Fruit fly (Drosophila melanogaster) whole organism, prepupa: Measurements from ENCODE around the gene CG43139.

Experiments used
- CG10669 ChIP-seq: fragments of 200-800 bp; sonication (Bioruptor generic); optimal IDR thresholded peaks from 3 replicates; lab custom pipeline; 2018; ENCODE audit warnings: missing biosample characterization, mild to moderate bottlenecking, missing genetic modification characterization, moderate library complexity
- CG11294 ChIP-seq: fragments of 200-800 bp; sonication (Bioruptor generic); IDR thresholded peaks from 2 replicates; pipeline ENCODE4 v1.3.6; 2022; ENCODE audit warnings: missing biosample characterization, missing genetic modification characterization
- CG6163 ChIP-seq: fragments of 200-800 bp; sonication (Bioruptor generic); IDR thresholded peaks from 3 replicates; pipeline ENCODE4 v1.3.6; 2022; ENCODE audit warnings: missing biosample characterization, missing genetic modification characterization
- CG9139 ChIP-seq: fragments of 200-800 bp; sonication (Bioruptor generic); optimal IDR thresholded peaks from 3 replicates; lab custom pipeline; 2017; ENCODE audit warnings: missing biosample characterization, mild to moderate bottlenecking, missing genetic modification characterization
- Met ChIP-seq: fragments of 200-800 bp; sonication (Bioruptor generic); optimal IDR thresholded peaks from 3 replicates; lab custom pipeline; 2016; ENCODE audit warnings: missing biosample characterization, missing genetic modification characterization
- OdsH ChIP-seq: fragments of 200-800 bp; sonication (Bioruptor generic); optimal IDR thresholded peaks from 3 replicates; lab custom pipeline; 2016; ENCODE audit warnings: missing biosample characterization, missing genetic modification characterization
- fd59A ChIP-seq: fragments of 200-800 bp; sonication (Bioruptor generic); optimal IDR thresholded peaks from 2 replicates; lab custom pipeline; 2017; ENCODE audit warnings: missing biosample characterization, mild to moderate bottlenecking, missing genetic modification characterization, missing genetic modification reagents
- fkh ChIP-seq: fragments of 200-800 bp; sonication (Bioruptor generic); optimal IDR thresholded peaks from 3 replicates; lab custom pipeline; 2017; ENCODE audit warnings: missing biosample characterization, mild to moderate bottlenecking, missing genetic modification characterization, moderate library complexity

- TF ChIP-seq CG6163 (GFP tag; lab: Robert Waterston, UW) (no peak), fd59A (GFP tag; lab: Kevin White, UChicago) (no peak), OdsH (no peak), fkh (GFP tag; lab: Kevin White, UChicago) (no peak), CG9139 (no peak), CG10669 (GFP tag; lab: Kevin White, UChicago) (no peak), CG11294 (GFP tag; lab: Robert Waterston, UW) (no peak), Met (no peak)
Measured at dm6 chr3R:27542197-27542596, 40.4 kb upstream of the CG43139 start, which contains the start of gene Gr98b.
